Worm (Caenorhabditis elegans): Measurements from ENCODE around the gene sdz-15.

The sdz-15 gene

DNA sequence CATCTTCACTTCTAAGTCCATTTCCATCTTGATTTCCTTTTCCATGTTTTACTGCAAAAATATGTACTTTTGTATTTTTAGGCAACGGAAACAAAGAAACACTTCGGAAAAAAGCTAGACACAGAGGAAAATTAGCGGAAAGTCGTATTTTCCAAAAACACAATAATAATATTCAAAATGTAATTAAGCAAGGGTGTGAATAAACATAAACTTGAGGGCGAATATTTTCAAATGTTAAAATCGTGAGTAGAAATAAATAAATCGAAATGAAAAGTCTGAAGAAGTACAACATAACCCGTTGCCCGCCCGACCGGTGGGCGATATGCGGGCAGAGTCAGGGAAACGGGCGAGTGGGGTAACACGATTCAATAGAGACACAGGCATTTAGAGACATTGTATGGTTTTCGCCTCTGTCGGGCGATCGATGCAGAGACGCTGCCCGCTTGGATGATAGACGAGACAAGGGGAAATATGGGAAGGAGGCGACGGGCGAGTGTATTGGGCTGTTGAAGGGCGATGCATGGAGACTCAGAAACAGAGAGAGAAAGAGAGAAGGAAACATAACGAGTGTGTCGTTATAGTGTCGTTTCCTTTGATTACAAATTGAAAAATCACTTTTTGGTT is 38.8 kb downstream of the sdz-15 start, which contains the start of gene C09E7.4:
Gene C09E7.4, minus strand, starts transcription at position 51 of the 624 bp plus-strand sequence.
- TF ChIP-seq unc-62 (GFP tag; optimal IDR thresholded peaks at IDR 0.05) = no peak

Data from whole organism, dauer.